Worm (Caenorhabditis elegans) whole organism, late embryonic: ENCODE results near the gene srd-34.
A peak's percentile ranks its signal among the peaks of the same experiment; 100 is the strongest.

Experiments used
- C38D4.7 ChIP-seq: fragments of 200-800 bp; sonication (Bioruptor generic); optimal IDR thresholded peaks from 2 replicates; lab custom pipeline; 2018; ENCODE audit warnings: mild to moderate bottlenecking, missing genetic modification characterization, moderate library complexity, missing compliant biosample characterization
- F13H6.1 ChIP-seq: sonication (generic microtip); optimal IDR thresholded peaks from 2 replicates; lab custom pipeline; 2016; ENCODE audit warnings: missing genetic modification characterization, missing compliant biosample characterization
- T23F11.4 ChIP-seq: fragments of 200-800 bp; sonication (Bioruptor generic); optimal IDR thresholded peaks from 2 replicates; lab custom pipeline; 2018; ENCODE audit warnings: mild to moderate bottlenecking, missing genetic modification characterization, missing compliant biosample characterization
- ceh-18 ChIP-seq: sonication (generic microtip); optimal IDR thresholded peaks from 2 replicates; lab custom pipeline; 2016; ENCODE audit warnings: missing genetic modification characterization, missing compliant biosample characterization
- ceh-19 ChIP-seq: fragments of 200-800 bp; sonication (Bioruptor generic); optimal IDR thresholded peaks from 2 replicates; lab custom pipeline; 2018; ENCODE audit warnings: mild to moderate bottlenecking, missing genetic modification characterization, missing compliant biosample characterization
- ceh-2 ChIP-seq: sonication (generic microtip); optimal IDR thresholded peaks from 2 replicates; lab custom pipeline; 2016; ENCODE audit warnings: missing genotype, missing genetic modification characterization, missing compliant biosample characterization
- ceh-24 ChIP-seq: sonication (generic microtip); optimal IDR thresholded peaks from 2 replicates; lab custom pipeline; 2016; ENCODE audit warnings: mild to moderate bottlenecking, missing genetic modification characterization, missing compliant biosample characterization
- ceh-45 ChIP-seq: fragments of 200-800 bp; sonication (Bioruptor generic); IDR thresholded peaks from 2 replicates; pipeline ENCODE4 v1.3.6; 2022; ENCODE audit warnings: missing genetic modification reagents, missing genetic modification characterization, missing compliant biosample characterization
- ceh-6 ChIP-seq: fragments of 200-800 bp; sonication (Bioruptor generic); optimal IDR thresholded peaks from 2 replicates; lab custom pipeline; 2018; ENCODE audit warnings: mild to moderate bottlenecking, missing genetic modification characterization, missing compliant biosample characterization
- ceh-9 ChIP-seq: sonication (generic microtip); optimal IDR thresholded peaks from 2 replicates; lab custom pipeline; 2016; ENCODE audit warnings: mild to moderate bottlenecking, missing genetic modification characterization, inconsistent platforms, missing compliant biosample characterization
- che-1 ChIP-seq: sonication (generic microtip); optimal IDR thresholded peaks from 2 replicates; lab custom pipeline; 2016; ENCODE audit warnings: mild to moderate bottlenecking, missing genetic modification characterization, missing compliant biosample characterization
- dmd-4 ChIP-seq: sonication (generic microtip); optimal IDR thresholded peaks from 2 replicates; lab custom pipeline; 2016; ENCODE audit warnings: borderline replicate concordance, missing genetic modification characterization, missing compliant biosample characterization
- elt-4 ChIP-seq: sonication (generic microtip); optimal IDR thresholded peaks from 2 replicates; lab custom pipeline; 2016; ENCODE audit warnings: missing genetic modification characterization, missing compliant biosample characterization
- ets-4 ChIP-seq: sonication (generic microtip); optimal IDR thresholded peaks from 2 replicates; lab custom pipeline; 2016; ENCODE audit warnings: missing genetic modification characterization, missing compliant biosample characterization
- eyg-1 ChIP-seq: sonication (generic microtip); optimal IDR thresholded peaks from 2 replicates; lab custom pipeline; 2016; ENCODE audit warnings: missing genotype, missing genetic modification characterization, missing compliant biosample characterization
- fax-1 ChIP-seq: sonication (generic microtip); optimal IDR thresholded peaks from 2 replicates; lab custom pipeline; 2016; ENCODE audit warnings: missing genotype, missing genetic modification characterization, missing compliant biosample characterization
- gmeb-2 ChIP-seq: sonication (generic microtip); optimal IDR thresholded peaks from 2 replicates; lab custom pipeline; 2016; ENCODE audit warnings: missing genetic modification characterization, inconsistent platforms, missing compliant biosample characterization
- hlh-15 ChIP-seq: sonication (generic microtip); optimal IDR thresholded peaks from 2 replicates; lab custom pipeline; 2016; ENCODE audit warnings: missing genetic modification characterization, missing compliant biosample characterization
- hlh-30 ChIP-seq: sonication (generic microtip); optimal IDR thresholded peaks from 2 replicates; lab custom pipeline; 2017; ENCODE audit warnings: antibody characterized with exemption, missing genetic modification characterization, missing compliant biosample characterization; ENCODE audit not compliant: insufficient read depth
- mec-3 ChIP-seq: sonication (generic microtip); optimal IDR thresholded peaks from 2 replicates; lab custom pipeline; 2016; ENCODE audit warnings: borderline replicate concordance, missing genetic modification characterization, missing compliant biosample characterization
- pag-3 ChIP-seq: sonication (generic microtip); optimal IDR thresholded peaks from 2 replicates; lab custom pipeline; 2016; ENCODE audit warnings: missing compliant biosample characterization, missing genetic modification characterization, borderline replicate concordance
- pat-9 ChIP-seq: fragments of 200-800 bp; sonication (Bioruptor generic); optimal IDR thresholded peaks from 2 replicates; lab custom pipeline; 2018; ENCODE audit warnings: mild to moderate bottlenecking, missing genetic modification characterization, moderate library complexity, missing compliant biosample characterization
- pha-4 ChIP-seq: fragments of 150-350 bp; optimal IDR thresholded peaks from 2 replicates; lab custom pipeline; 2018; ENCODE audit warnings: missing biosample characterization, missing genetic modification reagents, missing genetic modification characterization
- pqm-1 ChIP-seq: sonication (generic microtip); optimal IDR thresholded peaks from 2 replicates; lab custom pipeline; 2016; ENCODE audit warnings: missing genetic modification characterization, missing compliant biosample characterization
- pros-1 ChIP-seq: fragments of 150-350 bp; optimal IDR thresholded peaks from 2 replicates; lab custom pipeline; 2014; ENCODE audit warnings: missing biosample characterization, missing genetic modification reagents, missing genetic modification characterization
- ref-2 ChIP-seq: sonication (generic microtip); optimal IDR thresholded peaks from 2 replicates; lab custom pipeline; 2016; ENCODE audit warnings: missing genetic modification characterization, missing compliant biosample characterization
- rnt-1 ChIP-seq: sonication (generic microtip); optimal IDR thresholded peaks from 2 replicates; lab custom pipeline; 2016; ENCODE audit warnings: missing genetic modification characterization, missing compliant biosample characterization
- sox-2 ChIP-seq: fragments of 200-800 bp; sonication (Bioruptor generic); IDR thresholded peaks from 2 replicates; pipeline ENCODE4 v1.3.6; 2022; ENCODE audit warnings: missing genetic modification reagents, missing genetic modification characterization, missing compliant biosample characterization
- sox-4 ChIP-seq: sonication (generic microtip); optimal IDR thresholded peaks from 2 replicates; lab custom pipeline; 2017; ENCODE audit warnings: mild to moderate bottlenecking, missing genetic modification characterization, inconsistent platforms, missing compliant biosample characterization
- tbx-2 ChIP-seq: sonication (generic microtip); optimal IDR thresholded peaks from 2 replicates; lab custom pipeline; 2016; ENCODE audit warnings: missing genetic modification characterization, missing compliant biosample characterization
- unc-3 ChIP-seq, 2 experiments: fragments of 200-800 bp in 1 of 2; sonication (Bioruptor generic) in 1 of 2; sonication (generic microtip) in 1 of 2; conservative IDR thresholded peaks in 1 of 2; optimal IDR thresholded peaks in 1 of 2; 2 replicates each; pipeline versions ENCODE4 v1.3.6 to Lab custom; 2016 to 2022; ENCODE audit warnings: missing compliant biosample characterization in 2 of 2, missing genetic modification characterization in 2 of 2, missing genetic modification reagents in 1 of 2
- unc-42 ChIP-seq: sonication (generic microtip); optimal IDR thresholded peaks from 2 replicates; lab custom pipeline; 2016; ENCODE audit warnings: missing genotype, missing genetic modification characterization, missing compliant biosample characterization
- unc-55 ChIP-seq: sonication (generic microtip); optimal IDR thresholded peaks from 2 replicates; lab custom pipeline; 2017; ENCODE audit warnings: missing biosample characterization, missing genetic modification reagents, missing genetic modification characterization
- unc-86 ChIP-seq: sonication (generic microtip); optimal IDR thresholded peaks from 2 replicates; lab custom pipeline; 2016; ENCODE audit warnings: missing genetic modification characterization, missing compliant biosample characterization
- zip-5 ChIP-seq: sonication (generic microtip); optimal IDR thresholded peaks from 2 replicates; lab custom pipeline; 2016; ENCODE audit warnings: missing genetic modification characterization, missing compliant biosample characterization

The srd-34 gene

ce11 chrV:10562817-10563216 lies 13.9 kb upstream of the srd-34 start:
- TF ChIP-seq unc-42, result no peak
- no peak for TF ChIP-seq ceh-19
- TF ChIP-seq T23F11.4 (GFP tag; lab: Kevin White, UChicago), result no peak
- TF ChIP-seq ceh-18 (tag; lab: Kevin White, UChicago), result no peak
- no peak for TF ChIP-seq F13H6.1 (tag; lab: Kevin White, UChicago)
- no peak for TF ChIP-seq eyg-1 (tag; lab: Kevin White, UChicago)

ce11 chrV:10561632-10562031 lies 12.8 kb upstream of the srd-34 start:
- peak; percentile 50 for TF ChIP-seq elt-4
- no peak for TF ChIP-seq hlh-30 (tag; lab: Kevin White, UChicago)
- TF ChIP-seq, all 69 proteins: peak for 1

- TF ChIP-seq sox-4 (tag; lab: Kevin White, UChicago), result no peak
- no peak for TF ChIP-seq ceh-45 (GFP tag; lab: Robert Waterston, UW)
- TF ChIP-seq unc-86, result no peak
- TF ChIP-seq dmd-4 (tag; lab: Kevin White, UChicago), result no peak
- TF ChIP-seq pha-4 (tag; lab: Kevin White, UChicago), result no peak
- no peak for TF ChIP-seq rnt-1 (tag; lab: Kevin White, UChicago)
- no peak for TF ChIP-seq elt-4
- TF ChIP-seq unc-3 (GFP tag; conservative IDR thresholded peaks at IDR 0.05; lab: Robert Waterston, UW), result no peak
- TF ChIP-seq unc-3 (tag; optimal IDR thresholded peaks at IDR 0.05; lab: Kevin White, UChicago), result no peak
- TF ChIP-seq ets-4 (tag; lab: Kevin White, UChicago), result no peak
- no peak for TF ChIP-seq che-1
- TF ChIP-seq pat-9 (tag; lab: Kevin White, UChicago), result no peak
- no peak for TF ChIP-seq unc-55 (GFP tag; lab: Kevin White, UChicago)
- no peak for TF ChIP-seq C38D4.7 (GFP tag; lab: Kevin White, UChicago)
- TF ChIP-seq gmeb-2 (tag; lab: Kevin White, UChicago), result no peak
- TF ChIP-seq hlh-15 (tag; lab: Kevin White, UChicago), result no peak
These were observed 11.7 kb upstream of the srd-34 start, which contains the start of gene col-152 for ce11 chrV:10560621-10561020. col-152 (plus strand) TSS chrV:10560921.

- TF ChIP-seq pqm-1 (no peak), ref-2 (tag; lab: Kevin White, UChicago) (no peak), tbx-2 (tag; lab: Kevin White, UChicago) (no peak), pag-3 (no peak), sox-2 (GFP tag; lab: Robert Waterston, UW) (no peak), ceh-6 (GFP tag; lab: Kevin White, UChicago) (no peak)
These were observed 8.8 kb upstream of the srd-34 start, which contains the start of gene best-14 for ce11 chrV:10557676-10558075. best-14 (plus strand) TSS chrV:10557976.

ce11 chrV:10557094-10557493 lies 8.2 kb upstream of the srd-34 start:
- TF ChIP-seq tbx-2 (tag; lab: Kevin White, UChicago) (no peak), ceh-2 (tag; lab: Kevin White, UChicago) (no peak), ceh-6 (GFP tag; lab: Kevin White, UChicago) (no peak), dmd-4 (tag; lab: Kevin White, UChicago) (no peak), zip-5 (tag; lab: Kevin White, UChicago) (no peak), pros-1 (tag; lab: Kevin White, UChicago) (no peak), ceh-45 (GFP tag; lab: Robert Waterston, UW) (no peak), F13H6.1 (tag; lab: Kevin White, UChicago) (no peak), ceh-18 (tag; lab: Kevin White, UChicago) (no peak), ceh-24 (no peak), unc-42 (no peak), ets-4 (tag; lab: Kevin White, UChicago) (no peak), ceh-9 (tag; lab: Kevin White, UChicago) (no peak), T23F11.4 (GFP tag; lab: Kevin White, UChicago) (no peak), mec-3 (tag; lab: Kevin White, UChicago) (no peak), fax-1 (tag; lab: Kevin White, UChicago) (no peak)
